Worm (Caenorhabditis elegans): ENCODE measurements around the gene C09E7.4.

The C09E7.4 gene

ce11 chrIII:6536945-6537568 lies at the start of gene C09E7.4:
Gene C09E7.4 (minus strand): TSS chrIII:6536995.
- TF ChIP-seq dao-5 (tag; optimal IDR thresholded peaks at IDR 0.05) (no peak), him-1 (tag; optimal IDR thresholded peaks at IDR 0.05) (no peak), W03F9.2 (tag; optimal IDR thresholded peaks at IDR 0.05) (no peak)

ce11 chrIII:6581585-6581984 lies 44.8 kb upstream of the C09E7.4 start, which contains the start of gene acr-21:
Gene acr-21 (plus strand): TSS chrIII:6581885.
- TF ChIP-seq dao-5 (tag; optimal IDR thresholded peaks at IDR 0.05) (no peak), W03F9.2 (tag; optimal IDR thresholded peaks at IDR 0.05) (no peak), him-1 (tag; optimal IDR thresholded peaks at IDR 0.05) (no peak)

ce11 chrIII:6579398-6579797 lies 42.6 kb upstream of the C09E7.4 start, which contains the start of gene F27B3.8:
Gene F27B3.8 (plus strand): TSS chrIII:6579698.
- TF ChIP-seq W03F9.2 (tag; optimal IDR thresholded peaks at IDR 0.05) = no peak
- no peak for TF ChIP-seq him-1 (tag; optimal IDR thresholded peaks at IDR 0.05)
- TF ChIP-seq dao-5 (tag; optimal IDR thresholded peaks at IDR 0.05) = no peak

ce11 chrIII:6578505-6578904 lies 41.7 kb upstream of the C09E7.4 start, which contains the start of gene F27B3.6:
Gene F27B3.6 (minus strand): TSS chrIII:6578605.
- TF ChIP-seq dao-5 (tag; optimal IDR thresholded peaks at IDR 0.05) (no peak), him-1 (tag; optimal IDR thresholded peaks at IDR 0.05) (no peak), W03F9.2 (tag; optimal IDR thresholded peaks at IDR 0.05) (no peak)

- TF ChIP-seq dao-5 (tag; optimal IDR thresholded peaks at IDR 0.05) (no peak), him-1 (tag; optimal IDR thresholded peaks at IDR 0.05) (no peak), W03F9.2 (tag; optimal IDR thresholded peaks at IDR 0.05) (no peak)
These were observed 40.4 kb upstream of the C09E7.4 start for ce11 chrIII:6577159-6577558.

ce11 chrIII:6558487-6558886 lies 21.7 kb upstream of the C09E7.4 start, which contains the start of gene C09E7.8:
Gene C09E7.8 (minus strand): TSS chrIII:6558587.
- TF ChIP-seq W03F9.2 (tag; optimal IDR thresholded peaks at IDR 0.05) (no peak), dao-5 (tag; optimal IDR thresholded peaks at IDR 0.05) (no peak)

ce11 chrIII:6551187-6552058 lies 14.6 kb upstream of the C09E7.4 start, which contains the start of gene C09E7.7:
Gene C09E7.7 (minus strand): TSS chrIII:6551243.
- TF ChIP-seq him-1 (tag; optimal IDR thresholded peaks at IDR 0.05) = peak; percentile 59

ce11 chrIII:6532647-6533046 lies 4.1 kb downstream of the C09E7.4 start, which contains the start of gene srxa-5:
Gene srxa-5 (plus strand): TSS chrIII:6532947.
- no peak for TF ChIP-seq him-1 (tag; optimal IDR thresholded peaks at IDR 0.05)
- TF ChIP-seq W03F9.2 (tag; optimal IDR thresholded peaks at IDR 0.05) = no peak
- no peak for TF ChIP-seq dao-5 (tag; optimal IDR thresholded peaks at IDR 0.05)

- TF ChIP-seq W03F9.2 (tag; optimal IDR thresholded peaks at IDR 0.05) (no peak), dao-5 (tag; optimal IDR thresholded peaks at IDR 0.05) (no peak), him-1 (tag; optimal IDR thresholded peaks at IDR 0.05) (no peak)
These were observed 5.7 kb downstream of the C09E7.4 start, which contains the start of gene C09E7.11 for ce11 chrIII:6531099-6531498. Gene C09E7.11 (plus strand): TSS chrIII:6531399.

ce11 chrIII:6527902-6528301 lies 8.9 kb downstream of the C09E7.4 start, which contains the start of gene pqn-10:
Gene pqn-10 (plus strand): TSS chrIII:6528202.
- TF ChIP-seq him-1 (tag; optimal IDR thresholded peaks at IDR 0.05) (no peak), dao-5 (tag; optimal IDR thresholded peaks at IDR 0.05) (no peak), W03F9.2 (tag; optimal IDR thresholded peaks at IDR 0.05) (no peak)

ce11 chrIII:6525557-6525956 lies 11.2 kb downstream of the C09E7.4 start, which contains the start of gene oig-1:
Gene oig-1 (minus strand): TSS chrIII:6525657.
- no peak for TF ChIP-seq W03F9.2 (tag; optimal IDR thresholded peaks at IDR 0.05)
- TF ChIP-seq him-1 (tag; optimal IDR thresholded peaks at IDR 0.05) = no peak
- no peak for TF ChIP-seq dao-5 (tag; optimal IDR thresholded peaks at IDR 0.05)

ce11 chrIII:6519949-6520348 lies 16.8 kb downstream of the C09E7.4 start, which contains the start of gene C09E7.10:
Gene C09E7.10 (minus strand): TSS chrIII:6520049.
- TF ChIP-seq W03F9.2 (tag; optimal IDR thresholded peaks at IDR 0.05) = no peak
- TF ChIP-seq him-1 (tag; optimal IDR thresholded peaks at IDR 0.05) = no peak
- no peak for TF ChIP-seq dao-5 (tag; optimal IDR thresholded peaks at IDR 0.05)

- no peak for TF ChIP-seq dao-5 (tag; optimal IDR thresholded peaks at IDR 0.05)
- TF ChIP-seq W03F9.2 (tag; optimal IDR thresholded peaks at IDR 0.05) = no peak
- TF ChIP-seq him-1 (tag; optimal IDR thresholded peaks at IDR 0.05) = no peak
These were observed 22.1 kb downstream of the C09E7.4 start, which contains the start of gene acr-5 for ce11 chrIII:6514673-6515072. Gene acr-5 (minus strand): TSS chrIII:6514773.

ce11 chrIII:6509301-6509700 lies 27.5 kb downstream of the C09E7.4 start:
- TF ChIP-seq W03F9.2 (tag; optimal IDR thresholded peaks at IDR 0.05) (no peak), him-1 (tag; optimal IDR thresholded peaks at IDR 0.05) (no peak), dao-5 (tag; optimal IDR thresholded peaks at IDR 0.05) (no peak)

Data from whole organism, L4/young adult.